Worm (Caenorhabditis elegans): ENCODE measurements around the gene col-132.

col-132 gene

DNA sequence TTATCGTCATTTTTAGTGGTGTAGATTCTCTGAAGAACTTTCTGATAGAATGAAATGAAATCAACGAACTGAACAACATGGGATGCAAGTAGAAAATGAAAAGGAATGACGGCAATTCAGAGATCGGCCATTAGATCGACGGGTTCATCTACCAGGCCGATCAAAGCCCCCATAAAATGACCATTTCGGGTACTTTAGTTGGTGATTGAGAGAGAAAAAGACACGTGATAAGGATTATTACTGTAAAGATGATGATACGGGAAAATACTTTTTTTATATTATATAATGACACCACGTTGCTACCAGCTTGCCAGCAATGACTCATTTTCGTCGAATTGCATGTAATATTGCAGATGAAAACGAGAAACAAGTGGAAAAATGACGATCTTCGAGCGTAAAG, 18.9 kb upstream of the col-132 start, which contains the start of gene best-1:
Gene best-1 (minus strand): TSS at position 29 of the 400 bp plus-strand sequence.
- no peak for TF ChIP-seq nhr-28 (tag; optimal IDR thresholded peaks at IDR 0.05)
- TF ChIP-seq snu-23 (GFP tag; optimal IDR thresholded peaks at IDR 0.05) = peak; percentile 25
- TF ChIP-seq blmp-1 (tag; optimal IDR thresholded peaks at IDR 0.05) = peak; percentile 73
- no peak for TF ChIP-seq ces-1 (GFP tag; optimal IDR thresholded peaks at IDR 0.05)
- TF ChIP-seq lin-15B (tag; optimal IDR thresholded peaks at IDR 0.05) = no peak
- peak; percentile 45 for TF ChIP-seq nhr-71 (tag; optimal IDR thresholded peaks at IDR 0.05)
- TF ChIP-seq unc-130 (tag; optimal IDR thresholded peaks at IDR 0.05) = peak; percentile 22
- TF ChIP-seq nhr-20 (tag; optimal IDR thresholded peaks at IDR 0.05) = peak; percentile 64
- no peak for TF ChIP-seq Y116A8C.19 (tag; optimal IDR thresholded peaks at IDR 0.05; ENCODE audit: borderline replicate concordance)
- TF ChIP-seq C04F5.9 (tag; optimal IDR thresholded peaks at IDR 0.05) = no peak
- peak; percentile 46; the same call in 1 of the 2 replicates for TF ChIP-seq nhr-19 (GFP tag; conservative IDR thresholded peaks at IDR 0.05)
- TF ChIP-seq dpl-1 (GFP tag; optimal IDR thresholded peaks at IDR 0.05) = no peak
- TF ChIP-seq elt-3 (tag; optimal IDR thresholded peaks at IDR 0.05) = peak in 4 of 6 experiments; percentile 34 to 69 (median 50)
- no peak for TF ChIP-seq nhr-76 (tag; optimal IDR thresholded peaks at IDR 0.05)
- TF ChIP-seq mdl-1 (tag; optimal IDR thresholded peaks at IDR 0.05) = peak in 1 of 2 experiments; percentile 49
- TF ChIP-seq nhr-90 (tag; optimal IDR thresholded peaks at IDR 0.05; ENCODE audit: poor library complexity) = peak; percentile 55
- no peak for TF ChIP-seq fos-1 (tag; optimal IDR thresholded peaks at IDR 0.05)
- TF ChIP-seq snpc-4 (tag; optimal IDR thresholded peaks at IDR 0.05) = no peak
- peak; percentile 67 for TF ChIP-seq nhr-85 (tag)
- TF ChIP-seq pqm-1 (tag; optimal IDR thresholded peaks at IDR 0.05) = no peak
- TF ChIP-seq unc-62 (GFP tag; optimal IDR thresholded peaks at IDR 0.05) = no peak
- no peak for TF ChIP-seq sptf-1 (tag; optimal IDR thresholded peaks at IDR 0.05)
- TF ChIP-seq lsy-2 (tag; optimal IDR thresholded peaks at IDR 0.05) = peak in 1 of 2 experiments; percentile 54

DNA sequence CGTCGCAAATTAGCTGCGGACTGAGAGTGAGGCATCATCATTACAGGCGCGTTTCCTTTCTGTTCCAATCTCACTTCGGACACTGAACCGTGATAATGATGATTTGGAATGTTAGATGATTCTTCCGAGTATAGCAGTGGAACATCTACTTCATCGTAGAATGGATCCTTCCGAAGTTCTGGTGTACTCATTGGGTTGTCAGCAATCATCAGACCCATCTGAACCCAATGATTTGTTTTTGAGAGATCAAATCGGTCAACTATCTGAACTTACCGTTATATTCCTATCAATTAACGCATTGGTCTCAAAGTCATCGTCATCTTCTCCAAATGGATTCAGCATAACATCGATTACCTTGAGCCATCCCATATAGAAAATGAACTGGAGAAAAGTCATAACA, 17.6 kb upstream of the col-132 start:
- no peak for TF ChIP-seq jun-1 (tag; optimal IDR thresholded peaks at IDR 0.05)
- TF ChIP-seq blmp-1 (tag; optimal IDR thresholded peaks at IDR 0.05) = peak; percentile 2
- no peak for TF ChIP-seq pqm-1 (tag; optimal IDR thresholded peaks at IDR 0.05)
- TF ChIP-seq lin-13 (GFP tag; optimal IDR thresholded peaks at IDR 0.05) = no peak
- no peak for TF ChIP-seq hlh-17 (GFP tag; optimal IDR thresholded peaks at IDR 0.05; ENCODE audit: borderline replicate concordance)
- TF ChIP-seq lin-35 (GFP tag; optimal IDR thresholded peaks at IDR 0.05) = no peak
- TF ChIP-seq Y116A8C.19 (tag; optimal IDR thresholded peaks at IDR 0.05; ENCODE audit: borderline replicate concordance) = no peak
- TF ChIP-seq isw-1 (GFP tag; IDR thresholded peaks at IDR 0.05) = no peak
- no peak for TF ChIP-seq ama-1 (optimal IDR thresholded peaks at IDR 0.05)

- TF ChIP-seq nhr-28 (tag; optimal IDR thresholded peaks at IDR 0.05) (no peak), fkh-10 (GFP tag; optimal IDR thresholded peaks at IDR 0.05) (no peak), grh-1 (GFP tag; IDR thresholded peaks at IDR 0.05) (no peak), ceh-8 (GFP tag; optimal IDR thresholded peaks at IDR 0.05) (no peak), nhr-11 (tag; optimal IDR thresholded peaks at IDR 0.05) (no peak), ceh-88 (GFP tag; IDR thresholded peaks at IDR 0.05) (no peak), lin-15B (tag; optimal IDR thresholded peaks at IDR 0.05) (no peak), isw-1 (GFP tag; IDR thresholded peaks at IDR 0.05) (no peak), tbx-2 (tag; optimal IDR thresholded peaks at IDR 0.05) (no peak), snu-23 (GFP tag; optimal IDR thresholded peaks at IDR 0.05) (no peak), nhr-19 (GFP tag; conservative IDR thresholded peaks at IDR 0.05) (no peak), ama-1 (optimal IDR thresholded peaks at IDR 0.05) (no peak), C04F5.9 (tag; optimal IDR thresholded peaks at IDR 0.05) (no peak), fkh-4 (tag; optimal IDR thresholded peaks at IDR 0.05; ENCODE audit: borderline replicate concordance) (no peak), hpl-2 (GFP tag; optimal IDR thresholded peaks at IDR 0.05) (no peak), fkh-8 (tag; optimal IDR thresholded peaks at IDR 0.05) (no peak), dsc-1 (tag; optimal IDR thresholded peaks at IDR 0.05) (no peak), F16B12.6 (tag; optimal IDR thresholded peaks at IDR 0.05) (no peak)
Observed at ce11 chrIV:13107359-13107758, 16.5 kb upstream of the col-132 start, which contains the start of gene B0564.2. TSS of gene B0564.2 (plus strand) at chrIV:13107659.
